Worm (Caenorhabditis elegans) whole organism, dauer: ENCODE results near the gene T13C2.7.

Source experiments
- unc-62 ChIP-seq: sonication (generic microtip); optimal IDR thresholded peaks from 2 replicates; lab custom pipeline; 2017; ENCODE audit warnings: missing biosample characterization, missing genetic modification reagents, missing genetic modification characterization

Gene T13C2.7

ce11 chrII:6810663-6811062 is 31.5 kb downstream of the T13C2.7 start, which contains the start of gene snt-1:
snt-1 (plus strand) TSS chrII:6810963.
- TF ChIP-seq unc-62 (GFP tag; lab: Kevin White, UChicago), result no peak

ce11 chrII:6812514-6812913 is 33.3 kb downstream of the T13C2.7 start:
- TF ChIP-seq unc-62 (GFP tag; lab: Kevin White, UChicago), result no peak

- no peak for TF ChIP-seq unc-62 (GFP tag; lab: Kevin White, UChicago)
Observed at ce11 chrII:6816324-6816723, 37.1 kb downstream of the T13C2.7 start.

ce11 chrII:6820278-6820971 is 41.2 kb downstream of the T13C2.7 start:
- TF ChIP-seq unc-62 (GFP tag; lab: Kevin White, UChicago), result no peak

ce11 chrII:6821118-6821517 is 41.9 kb downstream of the T13C2.7 start:
- no peak for TF ChIP-seq unc-62 (GFP tag; lab: Kevin White, UChicago)

ce11 chrII:6821832-6822231 is 42.6 kb downstream of the T13C2.7 start:
- no peak for TF ChIP-seq unc-62 (GFP tag; lab: Kevin White, UChicago)

- no peak for TF ChIP-seq unc-62 (GFP tag; lab: Kevin White, UChicago)
Observed at ce11 chrII:6822347-6822746, 43.1 kb downstream of the T13C2.7 start.

ce11 chrII:6823233-6823632 is 44.0 kb downstream of the T13C2.7 start:
- TF ChIP-seq unc-62 (GFP tag; lab: Kevin White, UChicago), result no peak

ce11 chrII:6823912-6824311 is 44.7 kb downstream of the T13C2.7 start:
- TF ChIP-seq unc-62 (GFP tag; lab: Kevin White, UChicago), result no peak

- TF ChIP-seq unc-62 (GFP tag; lab: Kevin White, UChicago), result no peak
Observed at ce11 chrII:6824524-6824923, 45.3 kb downstream of the T13C2.7 start.

- TF ChIP-seq unc-62 (GFP tag; lab: Kevin White, UChicago), result no peak
Observed at ce11 chrII:6825732-6826131, 46.5 kb downstream of the T13C2.7 start.

- TF ChIP-seq unc-62 (GFP tag; lab: Kevin White, UChicago), result no peak
Observed at ce11 chrII:6826726-6827125, 47.5 kb downstream of the T13C2.7 start.

ce11 chrII:6827388-6827787 is 48.2 kb downstream of the T13C2.7 start:
- TF ChIP-seq unc-62 (GFP tag; lab: Kevin White, UChicago), result no peak

- no peak for TF ChIP-seq unc-62 (GFP tag; lab: Kevin White, UChicago)
Observed at ce11 chrII:6828073-6828900, 49.1 kb downstream of the T13C2.7 start.

- TF ChIP-seq unc-62 (GFP tag; lab: Kevin White, UChicago), result no peak
Observed at ce11 chrII:6829108-6829507, 49.9 kb downstream of the T13C2.7 start.

ce11 chrII:6830012-6830411 is 50.8 kb downstream of the T13C2.7 start:
- TF ChIP-seq unc-62 (GFP tag; lab: Kevin White, UChicago), result no peak

- no peak for TF ChIP-seq unc-62 (GFP tag; lab: Kevin White, UChicago)
Observed at ce11 chrII:6830923-6831322, 51.7 kb downstream of the T13C2.7 start.
